Fruit fly (Drosophila melanogaster) whole organism, wandering third instar larva: ENCODE measurements around the gene Rtnl1.
A peak's percentile ranks its signal among the peaks of the same experiment; 100 is the strongest.

Source experiments
- Abd-B ChIP-seq: fragments of >200 bp; optimal IDR thresholded peaks from 2 replicates; lab custom pipeline; 2017; ENCODE audit warnings: missing biosample characterization, missing genetic modification characterization
- CG32264 ChIP-seq: fragments of 200-800 bp; sonication (Bioruptor generic); optimal IDR thresholded peaks from 2 replicates; lab custom pipeline; 2016; ENCODE audit warnings: missing biosample characterization, missing genetic modification characterization
- CG9705 ChIP-seq: fragments of 200-800 bp; sonication (Bioruptor generic); optimal IDR thresholded peaks from 2 replicates; lab custom pipeline; 2018; ENCODE audit warnings: missing biosample characterization, mild to moderate bottlenecking, missing genetic modification characterization
- CrebA ChIP-seq: fragments of 200-800 bp; sonication (Bioruptor generic); optimal IDR thresholded peaks from 2 replicates; lab custom pipeline; 2016; ENCODE audit warnings: missing biosample characterization, mild to moderate bottlenecking, missing genetic modification characterization, borderline replicate concordance
- Dfd ChIP-seq: fragments of >200 bp; optimal IDR thresholded peaks from 2 replicates; lab custom pipeline; 2017; ENCODE audit warnings: missing biosample characterization, missing genetic modification characterization
- Dif ChIP-seq: fragments of 200-275, 200-300 bp; sonication (Bioruptor generic); optimal IDR thresholded peaks from 2 replicates; lab custom pipeline; 2018; ENCODE audit warnings: missing biosample characterization, missing genetic modification characterization; ENCODE audit not compliant: partially characterized antibody
- GATAd ChIP-seq: sonication (Bioruptor generic); optimal IDR thresholded peaks from 2 replicates; lab custom pipeline; 2016; ENCODE audit warnings: missing biosample characterization, missing genetic modification characterization
- HLH106 ChIP-seq: fragments of 200-800 bp; optimal IDR thresholded peaks from 3 replicates; lab custom pipeline; 2019; ENCODE audit warnings: missing biosample characterization, mild to moderate bottlenecking, missing genetic modification characterization, moderate library complexity
- Hnf4 ChIP-seq: fragments of 200-800 bp; sonication (Bioruptor generic); optimal IDR thresholded peaks from 2 replicates; lab custom pipeline; 2016; ENCODE audit warnings: missing biosample characterization, mild to moderate bottlenecking, missing genetic modification characterization
- Hr78 ChIP-seq: fragments of >200 bp; optimal IDR thresholded peaks from 2 replicates; lab custom pipeline; 2017; ENCODE audit warnings: missing biosample characterization, missing genetic modification characterization
- Hr83 ChIP-seq: fragments of 200-300 bp; sonication (Bioruptor generic); optimal IDR thresholded peaks from 2 replicates; lab custom pipeline; 2016; ENCODE audit warnings: missing biosample characterization, mild to moderate bottlenecking, missing genetic modification characterization, moderate library complexity; ENCODE audit not compliant: poor library complexity, severe bottlenecking
- Jra ChIP-seq: sonication (Bioruptor generic); optimal IDR thresholded peaks from 2 replicates; lab custom pipeline; 2016; ENCODE audit warnings: missing biosample characterization, missing genetic modification characterization
- Mio ChIP-seq: sonication (Bioruptor generic); optimal IDR thresholded peaks from 2 replicates; lab custom pipeline; 2016; ENCODE audit warnings: missing biosample characterization, missing genetic modification characterization
- Myc ChIP-seq: fragments of >200 bp; optimal IDR thresholded peaks from 2 replicates; lab custom pipeline; 2017
- N ChIP-seq: fragments of >200 bp; optimal IDR thresholded peaks from 2 replicates; lab custom pipeline; 2018; ENCODE audit warnings: missing biosample characterization, missing external identifiers, missing genetic modification characterization
- OdsH ChIP-seq: fragments of 200-800 bp; sonication (Bioruptor generic); optimal IDR thresholded peaks from 2 replicates; lab custom pipeline; 2016; ENCODE audit warnings: missing biosample characterization, mild to moderate bottlenecking, missing genetic modification characterization
- Rel ChIP-seq, 2 experiments: fragments of 200-800 bp; sonication (Bioruptor generic) in 1 of 2; optimal IDR thresholded peaks; 2 replicates in 1 of 2; 3 replicates in 1 of 2; lab custom pipeline; 2016 to 2019; ENCODE audit warnings: mild to moderate bottlenecking in 2 of 2, missing biosample characterization in 2 of 2, missing genetic modification characterization in 2 of 2, moderate library complexity in 1 of 2
- Sp1 ChIP-seq: fragments of 200-800 bp; sonication (Bioruptor generic); optimal IDR thresholded peaks from 3 replicates; lab custom pipeline; 2019; ENCODE audit warnings: missing biosample characterization, mild to moderate bottlenecking, missing genetic modification characterization, moderate library complexity
- Vsx2 ChIP-seq: fragments of 200-300, 225-300 bp; sonication (Bioruptor generic); optimal IDR thresholded peaks from 2 replicates; lab custom pipeline; 2018; ENCODE audit warnings: missing biosample characterization, missing genetic modification characterization; ENCODE audit not compliant: partially characterized antibody
- br ChIP-seq: fragments of 200-800 bp; sonication (Bioruptor generic); optimal IDR thresholded peaks from 2 replicates; lab custom pipeline; 2016; ENCODE audit warnings: missing biosample characterization, missing genetic modification characterization
- brk ChIP-seq: fragments of 200-800 bp; sonication (Bioruptor generic); optimal IDR thresholded peaks from 2 replicates; lab custom pipeline; 2016; ENCODE audit warnings: missing biosample characterization, mild to moderate bottlenecking, missing genetic modification characterization
- dl ChIP-seq, 2 experiments: fragments of 175-275, 200-275 bp in 1 of 2; fragments of 200-275 bp in 1 of 2; sonication (Bioruptor generic); optimal IDR thresholded peaks; lab custom pipeline; 2018; ENCODE audit warnings: mild to moderate bottlenecking in 2 of 2, missing biosample characterization in 2 of 2, missing genetic modification characterization in 2 of 2, moderate library complexity in 2 of 2; ENCODE audit not compliant: partially characterized antibody in 2 of 2, insufficient read depth in 1 of 2
- dmrt93B ChIP-seq: fragments of 200-800 bp; sonication (Bioruptor generic); optimal IDR thresholded peaks from 2 replicates; lab custom pipeline; 2018; ENCODE audit warnings: missing biosample characterization, mild to moderate bottlenecking, missing genetic modification characterization
- dsf ChIP-seq: sonication (Bioruptor generic); optimal IDR thresholded peaks from 2 replicates; lab custom pipeline; 2016; ENCODE audit warnings: missing biosample characterization, missing genetic modification characterization, borderline replicate concordance
- ey ChIP-seq: fragments of 200-800 bp; sonication (Bioruptor generic); optimal IDR thresholded peaks from 2 replicates; lab custom pipeline; 2016; ENCODE audit warnings: missing biosample characterization, missing genetic modification characterization
- foxo ChIP-seq, 2 experiments: fragments of 200-800 bp; sonication (Bioruptor generic); optimal IDR thresholded peaks; 2 replicates in 1 of 2; 3 replicates in 1 of 2; lab custom pipeline; 2016 to 2017; ENCODE audit warnings: missing biosample characterization in 2 of 2, missing genetic modification characterization in 2 of 2
- fru ChIP-seq: fragments of 200-800 bp; sonication (Bioruptor generic); optimal IDR thresholded peaks from 3 replicates; lab custom pipeline; 2016; ENCODE audit warnings: missing biosample characterization, mild to moderate bottlenecking, missing genetic modification characterization
- h ChIP-seq: fragments of 200-800 bp; sonication (Bioruptor generic); optimal IDR thresholded peaks from 3 replicates; lab custom pipeline; 2016; ENCODE audit warnings: missing biosample characterization, mild to moderate bottlenecking, missing genetic modification characterization
- jim ChIP-seq: fragments of 175-275, 200-325 bp; sonication (Bioruptor generic); optimal IDR thresholded peaks from 2 replicates; lab custom pipeline; 2016; ENCODE audit warnings: missing biosample characterization, mild to moderate bottlenecking, missing genetic modification characterization
- lola ChIP-seq: fragments of >200 bp; optimal IDR thresholded peaks from 2 replicates; lab custom pipeline; 2017; ENCODE audit warnings: missing biosample characterization, missing genetic modification characterization
- pan ChIP-seq: fragments of >200 bp; optimal IDR thresholded peaks from 2 replicates; lab custom pipeline; 2017
- psq ChIP-seq: fragments of 200-800 bp; sonication (Bioruptor generic); optimal IDR thresholded peaks from 3 replicates; lab custom pipeline; 2017; ENCODE audit warnings: missing biosample characterization, mild to moderate bottlenecking, missing genetic modification characterization, moderate library complexity
- rgr ChIP-seq: fragments of 200-800 bp; sonication (Bioruptor generic); optimal IDR thresholded peaks from 3 replicates; lab custom pipeline; 2016; ENCODE audit warnings: missing biosample characterization, mild to moderate bottlenecking, missing genetic modification characterization
- sage ChIP-seq: fragments of 200-800 bp; sonication (Bioruptor generic); optimal IDR thresholded peaks from 2 replicates; lab custom pipeline; 2016; ENCODE audit warnings: missing biosample characterization, mild to moderate bottlenecking, missing genetic modification characterization
- sv ChIP-seq: fragments of 200-800 bp; sonication (Bioruptor generic); optimal IDR thresholded peaks from 3 replicates; lab custom pipeline; 2016; ENCODE audit warnings: missing biosample characterization, missing genetic modification characterization
- tai ChIP-seq: sonication (Bioruptor generic); optimal IDR thresholded peaks from 2 replicates; lab custom pipeline; 2016; ENCODE audit warnings: missing biosample characterization, missing genetic modification characterization
- usp ChIP-seq: fragments of >200 bp; optimal IDR thresholded peaks from 2 replicates; lab custom pipeline; 2017; ENCODE audit warnings: missing biosample characterization, missing genetic modification characterization
- woc ChIP-seq: sonication (Bioruptor generic); optimal IDR thresholded peaks from 2 replicates; lab custom pipeline; 2016; ENCODE audit warnings: missing biosample characterization, mild to moderate bottlenecking, missing genetic modification characterization

The Rtnl1 gene

DNA sequence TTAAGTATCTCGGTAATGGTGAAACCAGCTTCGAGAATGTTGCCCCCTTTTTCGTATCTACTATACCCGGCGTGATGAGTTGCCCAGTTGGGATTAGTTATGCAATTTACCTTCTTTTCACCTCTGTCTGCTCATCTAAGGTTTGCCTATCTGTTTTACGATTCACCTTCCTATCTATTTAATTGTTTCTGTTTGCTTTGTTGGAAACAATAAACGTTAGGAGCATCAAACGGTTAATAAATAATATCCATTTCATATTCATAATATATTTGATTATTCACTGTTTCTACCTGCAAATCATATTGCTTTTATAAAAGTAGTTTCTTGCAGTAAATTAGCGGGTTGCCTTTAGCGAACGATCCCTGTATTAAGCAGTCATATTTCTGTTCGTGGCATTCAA lies 2.3 kb downstream of the Rtnl1 start:
- peak; percentile 17 for TF ChIP-seq br
- no peak for TF ChIP-seq Dfd (GFP tag; lab: Kevin White, UChicago)
- TF ChIP-seq jim, result no peak
- no peak for TF ChIP-seq Rel (GFP tag; optimal IDR thresholded peaks at IDR 0.05; lab: Kevin White, UChicago)
- TF ChIP-seq Rel (tag; optimal IDR thresholded peaks at IDR 0.05; lab: Kevin White, UChicago), result peak; percentile 15
- TF ChIP-seq OdsH (GFP tag; lab: Kevin White, UChicago), result peak; percentile 16
- peak; percentile 9 for TF ChIP-seq rgr
- peak in 1 of 2 experiments; percentile 6 for TF ChIP-seq foxo (GFP tag; optimal IDR thresholded peaks at IDR 0.05; lab: Kevin White, UChicago)
- TF ChIP-seq, all 38 proteins: peak for 5

DNA sequence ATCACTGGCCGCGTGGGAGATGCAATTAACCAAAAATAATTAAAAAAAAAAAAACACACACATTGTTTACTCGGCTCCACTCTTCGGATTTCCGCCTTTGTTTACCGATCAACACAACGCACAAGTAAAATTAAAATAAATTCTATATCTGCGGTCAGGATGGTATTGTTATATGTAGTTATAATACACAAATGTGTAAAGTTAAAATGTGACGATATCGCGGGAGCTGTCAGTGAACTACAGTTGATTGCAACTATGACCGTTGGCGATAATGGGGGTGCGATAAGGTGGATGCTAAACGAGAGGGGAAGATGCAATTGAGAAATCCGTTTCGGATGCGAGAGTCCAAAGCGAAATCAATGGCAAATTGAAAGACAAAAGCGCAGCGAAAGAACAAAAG lies 3.2 kb downstream of the Rtnl1 start:
- TF ChIP-seq Jra (GFP tag; lab: Kevin White, UChicago), result no peak
- no peak for TF ChIP-seq Dfd (GFP tag; lab: Kevin White, UChicago)
- TF ChIP-seq CrebA (GFP tag; lab: Kevin White, UChicago), result no peak
- TF ChIP-seq dsf (GFP tag; lab: Kevin White, UChicago), result no peak
- TF ChIP-seq sage (GFP tag; lab: Kevin White, UChicago), result no peak
- no peak for TF ChIP-seq lola

DNA sequence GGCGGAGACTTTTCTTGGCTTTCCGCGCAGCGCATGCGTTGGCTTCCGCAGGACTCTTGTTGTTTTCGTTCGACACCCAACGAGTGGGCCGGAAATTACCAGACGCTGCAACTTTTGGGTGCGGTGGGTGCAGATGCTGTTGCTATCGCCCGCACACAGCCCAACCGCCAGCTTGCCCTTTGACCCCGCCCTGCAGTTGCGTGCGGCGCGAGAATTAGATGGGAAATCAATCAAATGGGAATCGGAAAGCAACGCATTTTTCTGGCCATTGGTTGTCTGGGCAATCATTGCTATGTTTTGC lies 4.1 kb downstream of the Rtnl1 start:
- TF ChIP-seq pan (lab: Kevin White, UChicago), result no peak
- no peak for TF ChIP-seq psq (GFP tag; lab: Kevin White, UChicago)
- TF ChIP-seq Hnf4 (GFP tag; lab: Kevin White, UChicago), result no peak
- TF ChIP-seq Mio (GFP tag; lab: Kevin White, UChicago), result no peak
- TF ChIP-seq usp (GFP tag; lab: Kevin White, UChicago), result no peak
- peak; percentile 21 for TF ChIP-seq Dif
- TF ChIP-seq dsf (GFP tag; lab: Kevin White, UChicago), result no peak
- TF ChIP-seq, all 38 proteins: peak for 1

DNA sequence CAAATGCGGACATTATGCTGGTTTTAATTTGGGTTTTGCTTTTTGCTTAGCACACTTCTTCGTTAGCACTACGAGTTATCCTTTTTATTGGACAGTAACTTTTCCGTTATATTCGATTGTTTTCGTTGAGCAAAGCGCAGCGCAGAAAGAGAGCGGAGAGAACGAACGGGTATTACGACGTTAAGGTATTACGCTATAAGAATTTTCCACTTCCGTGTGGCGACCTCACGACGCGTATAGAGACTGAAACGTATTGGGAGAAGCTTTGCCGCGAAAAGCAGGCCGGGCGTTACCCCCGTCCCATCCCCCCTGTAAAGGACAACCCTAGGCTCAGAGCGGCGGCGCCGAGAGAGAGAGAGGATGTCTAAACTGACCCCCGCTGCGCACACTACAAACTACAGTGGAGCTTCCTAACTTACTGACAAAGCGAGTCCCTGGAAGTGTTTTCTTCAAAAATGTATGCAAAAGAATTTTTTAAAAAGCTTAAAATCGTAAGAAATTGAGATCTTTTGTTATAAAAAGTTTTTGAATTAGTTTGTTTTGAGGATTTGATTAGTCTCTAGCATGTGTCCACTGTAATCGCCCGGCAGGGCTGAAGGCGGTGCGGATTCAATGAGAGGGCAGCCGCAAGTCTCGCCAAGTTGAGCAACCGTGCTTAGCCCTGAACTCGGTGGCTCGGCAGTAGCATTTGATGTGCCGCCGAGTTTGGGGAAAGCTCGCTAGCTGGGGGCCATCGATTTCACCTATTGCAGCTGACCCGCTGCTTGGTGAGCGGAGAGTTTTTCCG lies 4.7 kb downstream of the Rtnl1 start:
- TF ChIP-seq CrebA (GFP tag; lab: Kevin White, UChicago), result no peak
- TF ChIP-seq Rel (GFP tag; optimal IDR thresholded peaks at IDR 0.05; lab: Kevin White, UChicago), result peak; percentile 57
- peak; percentile 61 for TF ChIP-seq Rel (tag; optimal IDR thresholded peaks at IDR 0.05; lab: Kevin White, UChicago)
- TF ChIP-seq HLH106 (tag; lab: Kevin White, UChicago), result peak; percentile 89
- no peak for TF ChIP-seq lola
- TF ChIP-seq Myc (lab: Kevin White, UChicago), result no peak
- no peak for TF ChIP-seq usp (GFP tag; lab: Kevin White, UChicago)
- TF ChIP-seq GATAd, result peak; percentile 5
- TF ChIP-seq fru (GFP tag; lab: Kevin White, UChicago), result peak; percentile 92
- peak; percentile 58 for TF ChIP-seq Mio (GFP tag; lab: Kevin White, UChicago)
- peak; percentile 64 for TF ChIP-seq CG9705 (GFP tag; lab: Kevin White, UChicago)
- peak; percentile 83 for TF ChIP-seq CG32264 (GFP tag; lab: Kevin White, UChicago)
- TF ChIP-seq dl (GFP tag; optimal IDR thresholded peaks at IDR 0.05; lab: Kevin White, UChicago; ENCODE audit: insufficient read depth in 1 of 2, partially characterized antibody in 2 of 2), result no peak
- TF ChIP-seq Dif, result no peak
- no peak for TF ChIP-seq Hr78
- no peak for TF ChIP-seq pan (lab: Kevin White, UChicago)
- TF ChIP-seq dsf (GFP tag; lab: Kevin White, UChicago), result no peak
- peak; percentile 93 for TF ChIP-seq h (GFP tag; lab: Kevin White, UChicago)
- TF ChIP-seq Hnf4 (GFP tag; lab: Kevin White, UChicago), result peak; percentile 92
- peak; percentile 75 for TF ChIP-seq Jra (GFP tag; lab: Kevin White, UChicago)
- TF ChIP-seq Dfd (GFP tag; lab: Kevin White, UChicago), result no peak
- peak; percentile 59 to 95 for TF ChIP-seq foxo (GFP tag; optimal IDR thresholded peaks at IDR 0.05; lab: Kevin White, UChicago)
- TF ChIP-seq OdsH (GFP tag; lab: Kevin White, UChicago), result peak; percentile 91
- TF ChIP-seq rgr, result peak; percentile 92
- peak; percentile 93 for TF ChIP-seq ey (GFP tag; lab: Kevin White, UChicago)
- TF ChIP-seq psq (GFP tag; lab: Kevin White, UChicago), result peak; percentile 83
- TF ChIP-seq Abd-B (GFP tag; lab: Kevin White, UChicago), result no peak
- TF ChIP-seq Sp1 (GFP tag; lab: Kevin White, UChicago), result peak; percentile 86
- TF ChIP-seq jim, result no peak
- peak; percentile 93 for TF ChIP-seq br
- peak; percentile 87 for TF ChIP-seq woc
- no peak for TF ChIP-seq Hr83 (GFP tag; lab: Kevin White, UChicago)
- no peak for TF ChIP-seq tai (GFP tag; lab: Kevin White, UChicago)
- TF ChIP-seq brk (GFP tag; lab: Kevin White, UChicago), result peak; percentile 77
- TF ChIP-seq sv (GFP tag; lab: Kevin White, UChicago), result peak; percentile 92
- peak; percentile 53 for TF ChIP-seq sage (GFP tag; lab: Kevin White, UChicago)
- no peak for TF ChIP-seq N
- no peak for TF ChIP-seq Vsx2 (GFP tag; lab: Kevin White, UChicago)
- TF ChIP-seq dmrt93B (GFP tag; lab: Kevin White, UChicago), result peak; percentile 72
